Worm (Caenorhabditis elegans): ENCODE data around the gene Y116A8C.33.

ce11 chrIV:17131035-17131595 is 19.2 kb downstream of the Y116A8C.33 start, which contains the start of the genes Y116A8C.37 and Y116A8C.38:
- no peak for TF ChIP-seq ref-1 (GFP tag; conservative IDR thresholded peaks at IDR 0.05)
- no peak for TF ChIP-seq flt-1 (GFP tag; IDR thresholded peaks at IDR 0.05)
- no peak for TF ChIP-seq ztf-29 (GFP tag; IDR thresholded peaks at IDR 0.05)
- TF ChIP-seq med-1 (GFP tag; optimal IDR thresholded peaks at IDR 0.05; ENCODE audit: insufficient read depth), result no peak
- TF ChIP-seq tab-1 (GFP tag; IDR thresholded peaks at IDR 0.05), result no peak
- TF ChIP-seq klf-2 (GFP tag; conservative IDR thresholded peaks at IDR 0.05), result no peak
- no peak for TF ChIP-seq T22C8.4 (GFP tag; IDR thresholded peaks at IDR 0.05)
- no peak for TF ChIP-seq cog-1 (tag; optimal IDR thresholded peaks at IDR 0.05)
- no peak for TF ChIP-seq ztf-23 (GFP tag; IDR thresholded peaks at IDR 0.05)

Data from whole organism, midembryonic.